Worm (Caenorhabditis elegans): ENCODE measurements around the gene ram-5.

ram-5 gene

ce11 chrX:14557352-14557935 lies 7.5 kb downstream of the ram-5 start (continued):
- TF ChIP-seq fkh-6 (tag; optimal IDR thresholded peaks at IDR 0.05): no peak
- TF ChIP-seq elt-2 (tag; optimal IDR thresholded peaks at IDR 0.05): no peak
- TF ChIP-seq lim-6 (tag; optimal IDR thresholded peaks at IDR 0.05): no peak
- peak; percentile 49 for TF ChIP-seq syd-9 (tag; optimal IDR thresholded peaks at IDR 0.05)
- no peak for TF ChIP-seq ceh-9 (tag; optimal IDR thresholded peaks at IDR 0.05)
- TF ChIP-seq ceh-14 (tag; optimal IDR thresholded peaks at IDR 0.05): peak; percentile 4
- no peak for TF ChIP-seq ceh-19 (GFP tag; optimal IDR thresholded peaks at IDR 0.05)
- no peak for TF ChIP-seq C38D4.7 (GFP tag; optimal IDR thresholded peaks at IDR 0.05)
- TF ChIP-seq unc-55 (GFP tag; optimal IDR thresholded peaks at IDR 0.05): peak; percentile 66
- no peak for TF ChIP-seq hlh-13 (GFP tag; optimal IDR thresholded peaks at IDR 0.05)
- TF ChIP-seq hlh-15 (tag; optimal IDR thresholded peaks at IDR 0.05): no peak
- TF ChIP-seq nhr-232 (tag; optimal IDR thresholded peaks at IDR 0.05): no peak
- TF ChIP-seq pha-2 (tag; optimal IDR thresholded peaks at IDR 0.05): no peak
- TF ChIP-seq nhr-11 (tag; optimal IDR thresholded peaks at IDR 0.05): no peak
- TF ChIP-seq ets-4 (tag; optimal IDR thresholded peaks at IDR 0.05): no peak
- TF ChIP-seq fkh-10 (GFP tag; optimal IDR thresholded peaks at IDR 0.05): no peak
- no peak for TF ChIP-seq ttx-3 (tag; optimal IDR thresholded peaks at IDR 0.05)
- TF ChIP-seq K09A11.1 (tag; optimal IDR thresholded peaks at IDR 0.05; ENCODE audit: insufficient read depth): no peak
- TF ChIP-seq rnt-1 (tag; optimal IDR thresholded peaks at IDR 0.05): no peak
- TF ChIP-seq ceh-48 (tag; optimal IDR thresholded peaks at IDR 0.05): peak; percentile 32
- TF ChIP-seq ceh-6 (GFP tag; optimal IDR thresholded peaks at IDR 0.05): no peak
- TF ChIP-seq tbx-2 (tag; optimal IDR thresholded peaks at IDR 0.05): peak; percentile 53
- TF ChIP-seq ztf-16 (tag; optimal IDR thresholded peaks at IDR 0.05): no peak
- TF ChIP-seq pax-1 (tag; optimal IDR thresholded peaks at IDR 0.05): no peak
- no peak for TF ChIP-seq odd-2 (tag; optimal IDR thresholded peaks at IDR 0.05)
- TF ChIP-seq nfya-1 (tag; optimal IDR thresholded peaks at IDR 0.05): peak; percentile 45
- no peak for TF ChIP-seq dve-1 (tag; optimal IDR thresholded peaks at IDR 0.05)
- no peak for TF ChIP-seq npax-4 (tag; optimal IDR thresholded peaks at IDR 0.05)
- peak; percentile 42 for TF ChIP-seq unc-42 (tag; optimal IDR thresholded peaks at IDR 0.05)
- TF ChIP-seq fax-1 (tag; optimal IDR thresholded peaks at IDR 0.05): no peak
- TF ChIP-seq pag-3 (tag; optimal IDR thresholded peaks at IDR 0.05; ENCODE audit: borderline replicate concordance): no peak
- TF ChIP-seq ceh-31 (tag; optimal IDR thresholded peaks at IDR 0.05): peak; percentile 45
- no peak for TF ChIP-seq eyg-1 (tag; optimal IDR thresholded peaks at IDR 0.05)

ce11 chrX:14557936-14558554 lies 8.1 kb downstream of the ram-5 start, which contains the start of gene nhr-3:
TSS of gene nhr-3 (plus strand) at chrX:14558504.
- TF ChIP-seq ref-2 (tag; optimal IDR thresholded peaks at IDR 0.05) (no peak), ceh-30 (tag; optimal IDR thresholded peaks at IDR 0.05) (no peak), fkh-10 (GFP tag; optimal IDR thresholded peaks at IDR 0.05) (no peak)

- TF ChIP-seq nfya-1 (tag; optimal IDR thresholded peaks at IDR 0.05) (peak; percentile 4), nhr-232 (tag; optimal IDR thresholded peaks at IDR 0.05) (no peak), che-1 (tag; optimal IDR thresholded peaks at IDR 0.05) (no peak)
Measured at ce11 chrX:14559084-14559483, 9.1 kb downstream of the ram-5 start.
